Fruit fly (Drosophila melanogaster): ENCODE data around the gene CG34404.

Gene CG34404

DNA sequence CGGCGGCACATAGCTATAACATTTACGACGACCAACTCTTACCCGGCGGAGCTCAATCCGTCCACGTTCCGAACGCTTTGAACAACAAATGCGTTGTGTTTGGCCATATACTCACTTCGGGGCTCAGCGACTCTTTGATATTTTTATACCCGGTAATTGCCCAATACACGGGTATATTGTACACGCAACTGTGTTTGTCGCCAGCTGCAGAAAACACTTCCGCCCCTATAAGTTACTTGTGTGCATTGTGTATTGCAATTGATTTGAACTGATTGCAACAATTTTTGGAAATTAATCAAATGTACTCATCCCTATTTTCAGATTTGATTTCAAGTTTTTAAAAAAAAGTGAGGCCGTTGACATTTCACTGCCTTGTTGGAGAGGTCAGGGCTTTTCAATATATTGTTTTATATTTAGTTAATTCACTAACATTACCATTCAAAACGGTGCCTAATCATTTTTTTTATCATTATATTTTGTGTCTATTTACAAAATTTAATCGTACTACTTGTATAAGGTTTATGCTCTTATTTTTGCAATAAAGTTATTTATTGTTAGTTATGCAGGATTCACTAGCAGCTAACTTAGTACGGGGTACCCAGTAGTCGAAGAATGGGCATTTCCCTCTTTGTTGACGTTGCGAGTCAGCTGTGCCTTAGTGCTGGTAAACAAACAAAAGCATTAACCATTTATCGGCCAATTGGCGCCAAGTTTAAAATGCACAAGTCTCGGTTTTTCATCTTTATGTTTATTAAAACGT, 24.4 kb downstream of the CG34404 start, which contains the start of gene Nagk (continued):
- TF ChIP-seq CG42726 (GFP tag; IDR thresholded peaks at IDR 0.05; ENCODE audit: partially characterized antibody) (peak; percentile 56; the same call in 1 of the 2 replicates), CG15011 (GFP tag; optimal IDR thresholded peaks at IDR 0.05) (peak; percentile 71), CG18599 (GFP tag; optimal IDR thresholded peaks at IDR 0.05) (peak; percentile 65), CG14710 (tag; optimal IDR thresholded peaks at IDR 0.05) (peak; percentile 60), CG1602 (GFP tag; optimal IDR thresholded peaks at IDR 0.05) (peak; percentile 57), CG10979 (tag; optimal IDR thresholded peaks at IDR 0.05) (peak; percentile 59), NfI (GFP tag; optimal IDR thresholded peaks at IDR 0.05) (peak; percentile 45), CG31224 (GFP tag; IDR thresholded peaks at IDR 0.05) (no peak; the same call in 1 of the 2 replicates), CG3726 (GFP tag; IDR thresholded peaks at IDR 0.05) (no peak), CG32532 (GFP tag; IDR thresholded peaks at IDR 0.05) (peak; percentile 54), CG16863 (GFP tag; optimal IDR thresholded peaks at IDR 0.05) (peak; percentile 60), CG34376 (GFP tag; optimal IDR thresholded peaks at IDR 0.05) (peak; percentile 50), CG33557 (GFP tag; optimal IDR thresholded peaks at IDR 0.05) (no peak), nerfin-1 (tag; optimal IDR thresholded peaks at IDR 0.05) (peak; percentile 28), CG16779 (GFP tag; IDR thresholded peaks at IDR 0.05) (no peak), trem (tag; optimal IDR thresholded peaks at IDR 0.05) (peak; percentile 14), Med (GFP tag) (peak; percentile 89), HLH54F (GFP tag; optimal IDR thresholded peaks at IDR 0.05) (peak; percentile 57), CG3838 (GFP tag; optimal IDR thresholded peaks at IDR 0.05) (no peak), ato (GFP tag; IDR thresholded peaks at IDR 0.05; ENCODE audit: partially characterized antibody) (no peak), CG18619 (GFP tag; optimal IDR thresholded peaks at IDR 0.05) (peak; percentile 78), D19A (tag; optimal IDR thresholded peaks at IDR 0.05) (peak; percentile 24), sr (GFP tag; IDR thresholded peaks at IDR 0.05) (peak; percentile 24; the same call in 1 of the 3 replicates), disco-r (GFP tag; optimal IDR thresholded peaks at IDR 0.05) (peak; percentile 11), Mrtf (GFP tag; IDR thresholded peaks at IDR 0.05) (peak; percentile 5; the same call in 1 of the 3 replicates), da (GFP tag; optimal IDR thresholded peaks at IDR 0.05) (no peak), CG34224 (GFP tag; IDR thresholded peaks at IDR 0.05; ENCODE audit: partially characterized antibody) (no peak), Blimp-1 (GFP tag; optimal IDR thresholded peaks at IDR 0.05) (peak; percentile 28), CG18011 (GFP tag; optimal IDR thresholded peaks at IDR 0.05) (peak; percentile 36), Antp (GFP tag; optimal IDR thresholded peaks at IDR 0.05) (peak; percentile 20), croc (GFP tag; conservative IDR thresholded peaks at IDR 0.05) (no peak), Taf1 (GFP tag; IDR thresholded peaks at IDR 0.05) (no peak), CG3065 (GFP tag; optimal IDR thresholded peaks at IDR 0.05) (no peak), Xbp1 (GFP tag; optimal IDR thresholded peaks at IDR 0.05) (peak; percentile 64), Gsc (GFP tag; IDR thresholded peaks at IDR 0.05) (no peak), Gug (GFP tag; IDR thresholded peaks at IDR 0.05) (peak; percentile 59; the same call in 2 of the 4 replicates), CG11696 (GFP tag; IDR thresholded peaks at IDR 0.05) (peak; percentile 19; the same call in 1 of the 2 replicates), MTF-1 (GFP tag; optimal IDR thresholded peaks at IDR 0.05; ENCODE audit: borderline replicate concordance) (peak; percentile 40), CG8944 (GFP tag; optimal IDR thresholded peaks at IDR 0.05) (peak; percentile 35), unpg (GFP tag; optimal IDR thresholded peaks at IDR 0.05) (peak; percentile 11), CoRest (tag; optimal IDR thresholded peaks at IDR 0.05) (peak; percentile 77), pho (GFP tag; optimal IDR thresholded peaks at IDR 0.05) (peak; percentile 83), CG12071 (GFP tag; optimal IDR thresholded peaks at IDR 0.05) (peak; percentile 4), gfzf (GFP tag; optimal IDR thresholded peaks at IDR 0.05) (no peak), yki (optimal IDR thresholded peaks at IDR 0.05) (no peak), schlank (tag; optimal IDR thresholded peaks at IDR 0.05) (no peak), CG4424 (GFP tag; optimal IDR thresholded peaks at IDR 0.05) (peak; percentile 71), row (GFP tag; IDR thresholded peaks at IDR 0.05) (peak; percentile 86), knrl (GFP tag; IDR thresholded peaks at IDR 0.05; ENCODE audit: partially characterized antibody) (no peak; the same call in 2 of the 3 replicates)
